Fruit fly (Drosophila melanogaster) whole organism, prepupa: ENCODE measurements around the gene DNAlig3.

Source experiments
- Blimp-1 ChIP-seq: fragments of 200-800 bp; sonication (Bioruptor generic); optimal IDR thresholded peaks from 3 replicates; lab custom pipeline; 2017; ENCODE audit warnings: missing biosample characterization, missing genetic modification characterization, mild to moderate bottlenecking, moderate library complexity, missing genetic modification reagents
- CG10669 ChIP-seq: fragments of 200-800 bp; sonication (Bioruptor generic); optimal IDR thresholded peaks from 3 replicates; lab custom pipeline; 2018; ENCODE audit warnings: missing biosample characterization, mild to moderate bottlenecking, missing genetic modification characterization, moderate library complexity
- CG16779 ChIP-seq: fragments of 200-800 bp; sonication (Bioruptor generic); optimal IDR thresholded peaks from 3 replicates; lab custom pipeline; 2017; ENCODE audit warnings: missing biosample characterization, mild to moderate bottlenecking, missing genetic modification characterization
- CG3032 ChIP-seq: fragments of 200-800 bp; optimal IDR thresholded peaks from 2 replicates; lab custom pipeline; 2019; ENCODE audit warnings: missing biosample characterization, mild to moderate bottlenecking, missing genetic modification characterization, moderate library complexity
- CG6276 ChIP-seq: fragments of 200-800 bp; sonication (Bioruptor generic); optimal IDR thresholded peaks from 2 replicates; lab custom pipeline; 2017; ENCODE audit warnings: missing biosample characterization, mild to moderate bottlenecking, missing genetic modification characterization
- Eip78C ChIP-seq: fragments of 200-800 bp; sonication (Bioruptor generic); peaks from one replicate; lab custom pipeline; 2016; ENCODE audit warnings: missing biosample characterization, missing genetic modification characterization
- Hr39 ChIP-seq: fragments of 200-800 bp; sonication (Bioruptor generic); optimal IDR thresholded peaks from 2 replicates; lab custom pipeline; 2016; ENCODE audit warnings: missing biosample characterization, missing genetic modification characterization
- cyc ChIP-seq: fragments of 200-800 bp; sonication (Bioruptor generic); optimal IDR thresholded peaks from 3 replicates; lab custom pipeline; 2016; ENCODE audit warnings: missing biosample characterization, missing genetic modification characterization
- eg ChIP-seq: fragments of 200-800 bp; sonication (Bioruptor generic); IDR thresholded peaks from 3 replicates; pipeline ENCODE4 v1.3.6; 2022; ENCODE audit warnings: missing biosample characterization, missing genetic modification characterization
- fd85E ChIP-seq: fragments of 200-800 bp; sonication (Bioruptor generic); optimal IDR thresholded peaks from 3 replicates; lab custom pipeline; 2016; ENCODE audit warnings: missing biosample characterization, missing genetic modification characterization
- net ChIP-seq: fragments of 200-800 bp; sonication (Bioruptor generic); optimal IDR thresholded peaks from 3 replicates; lab custom pipeline; 2016; ENCODE audit warnings: missing biosample characterization, missing genetic modification characterization
- ss ChIP-seq, 2 experiments: fragments of 200-800 bp; sonication (Bioruptor generic); optimal IDR thresholded peaks; 2 replicates in 1 of 2; 3 replicates in 1 of 2; lab custom pipeline; 2017 to 2018; ENCODE audit warnings: mild to moderate bottlenecking in 2 of 2, missing biosample characterization in 2 of 2, missing genetic modification characterization in 2 of 2, moderate library complexity in 1 of 2

dm6 chr3R:12385949-12386348 lies 15.7 kb downstream of the DNAlig3 start, which contains the start of gene Sol1:
- TF ChIP-seq net (GFP tag; lab: Kevin White, UChicago) (no peak), Hr39 (GFP tag; lab: Kevin White, UChicago) (no peak), Eip78C (no peak), CG16779 (tag; lab: Kevin White, UChicago) (no peak), CG6276 (no peak), Blimp-1 (GFP tag; lab: Kevin White, UChicago) (no peak), fd85E (GFP tag; lab: Kevin White, UChicago) (no peak), cyc (GFP tag; lab: Kevin White, UChicago) (no peak), CG3032 (no peak), CG10669 (GFP tag; lab: Kevin White, UChicago) (no peak), eg (GFP tag; lab: Robert Waterston, UW) (no peak), ss (GFP tag; optimal IDR thresholded peaks at IDR 0.05; lab: Kevin White, UChicago) (no peak)
